Fruit fly (Drosophila melanogaster) whole organism, prepupa: ENCODE results near the gene Zwilch.
A peak's percentile ranks its signal among the peaks of the same experiment; 100 is the strongest.

ENCODE experiments used
- CG10631 ChIP-seq: fragments of 200-800 bp; sonication (Bioruptor generic); optimal IDR thresholded peaks from 2 replicates; lab custom pipeline; 2016; ENCODE audit warnings: missing biosample characterization, missing genetic modification characterization
- CG10669 ChIP-seq: fragments of 200-800 bp; sonication (Bioruptor generic); optimal IDR thresholded peaks from 3 replicates; lab custom pipeline; 2018; ENCODE audit warnings: missing biosample characterization, mild to moderate bottlenecking, missing genetic modification characterization, moderate library complexity
- CG11294 ChIP-seq: fragments of 200-800 bp; sonication (Bioruptor generic); IDR thresholded peaks from 2 replicates; pipeline ENCODE4 v1.3.6; 2022; ENCODE audit warnings: missing biosample characterization, missing genetic modification characterization
- CG15336 ChIP-seq: fragments of 200-800 bp; sonication (Bioruptor generic); IDR thresholded peaks from 2 replicates; pipeline ENCODE4 v1.3.6; 2022; ENCODE audit warnings: missing biosample characterization, missing genetic modification characterization
- CG1621 ChIP-seq: fragments of 200-800 bp; sonication (Bioruptor generic); optimal IDR thresholded peaks from 3 replicates; lab custom pipeline; 2018; ENCODE audit warnings: missing biosample characterization, mild to moderate bottlenecking, missing genetic modification characterization
- CG16779 ChIP-seq: fragments of 200-800 bp; sonication (Bioruptor generic); optimal IDR thresholded peaks from 3 replicates; lab custom pipeline; 2017; ENCODE audit warnings: missing biosample characterization, mild to moderate bottlenecking, missing genetic modification characterization
- CG3032 ChIP-seq: fragments of 200-800 bp; optimal IDR thresholded peaks from 2 replicates; lab custom pipeline; 2019; ENCODE audit warnings: missing biosample characterization, mild to moderate bottlenecking, missing genetic modification characterization, moderate library complexity
- CG31627 ChIP-seq: fragments of 200-800 bp; sonication (Bioruptor generic); optimal IDR thresholded peaks from 3 replicates; lab custom pipeline; 2016; ENCODE audit warnings: missing biosample characterization, missing genetic modification characterization
- CG32006 ChIP-seq: fragments of 200-800 bp; sonication (Bioruptor generic); optimal IDR thresholded peaks from 3 replicates; lab custom pipeline; 2017; ENCODE audit warnings: missing biosample characterization, mild to moderate bottlenecking, missing genetic modification characterization
- CG34406 ChIP-seq: fragments of 200-800 bp; sonication (Bioruptor generic); optimal IDR thresholded peaks from 3 replicates; lab custom pipeline; 2016; ENCODE audit warnings: missing biosample characterization, missing genetic modification characterization
- CG3919 ChIP-seq: fragments of 200-800 bp; sonication (Bioruptor generic); optimal IDR thresholded peaks from 3 replicates; lab custom pipeline; 2016; ENCODE audit warnings: missing biosample characterization, missing genetic modification characterization
- CG4318 ChIP-seq: fragments of 200-800 bp; sonication (Bioruptor generic); optimal IDR thresholded peaks from 3 replicates; lab custom pipeline; 2017; ENCODE audit warnings: missing biosample characterization, mild to moderate bottlenecking, missing genetic modification characterization
- CG6163 ChIP-seq: fragments of 200-800 bp; sonication (Bioruptor generic); IDR thresholded peaks from 3 replicates; pipeline ENCODE4 v1.3.6; 2022; ENCODE audit warnings: missing biosample characterization, missing genetic modification characterization
- CG6276 ChIP-seq: fragments of 200-800 bp; sonication (Bioruptor generic); optimal IDR thresholded peaks from 2 replicates; lab custom pipeline; 2017; ENCODE audit warnings: missing biosample characterization, mild to moderate bottlenecking, missing genetic modification characterization
- CG6792 ChIP-seq: fragments of 200-800 bp; sonication (Bioruptor generic); optimal IDR thresholded peaks from 3 replicates; lab custom pipeline; 2016; ENCODE audit warnings: missing biosample characterization, missing genetic modification characterization
- CG6808 ChIP-seq: fragments of 200-800 bp; sonication (Bioruptor generic); optimal IDR thresholded peaks from 3 replicates; lab custom pipeline; 2017; ENCODE audit warnings: missing biosample characterization, missing genetic modification characterization, mild to moderate bottlenecking, moderate library complexity, missing genetic modification reagents
- CG6854 ChIP-seq: fragments of 200-800 bp; sonication (Bioruptor generic); optimal IDR thresholded peaks from 2 replicates; lab custom pipeline; 2017; ENCODE audit warnings: missing biosample characterization, mild to moderate bottlenecking, missing genetic modification characterization
- CG7368 ChIP-seq: fragments of 200-800 bp; sonication (Bioruptor generic); optimal IDR thresholded peaks from 3 replicates; lab custom pipeline; 2016; ENCODE audit warnings: missing biosample characterization, missing genetic modification characterization
- CG8319 ChIP-seq: fragments of 200-800 bp; sonication (Bioruptor generic); optimal IDR thresholded peaks from 3 replicates; lab custom pipeline; 2016; ENCODE audit warnings: missing biosample characterization, missing genetic modification characterization
- CG8632 ChIP-seq: fragments of 200-800 bp; sonication (Bioruptor generic); optimal IDR thresholded peaks from 3 replicates; lab custom pipeline; 2016; ENCODE audit warnings: missing biosample characterization, missing genetic modification characterization
- CG9139 ChIP-seq: fragments of 200-800 bp; sonication (Bioruptor generic); optimal IDR thresholded peaks from 3 replicates; lab custom pipeline; 2017; ENCODE audit warnings: missing biosample characterization, mild to moderate bottlenecking, missing genetic modification characterization
- Eip75B ChIP-seq: fragments of 200-800 bp; sonication (Bioruptor generic); optimal IDR thresholded peaks from 3 replicates; lab custom pipeline; 2016; ENCODE audit warnings: missing biosample characterization, missing genetic modification characterization
- Eip93F ChIP-seq: fragments of 200-800 bp; sonication (Bioruptor generic); optimal IDR thresholded peaks from 2 replicates; lab custom pipeline; 2016; ENCODE audit warnings: missing biosample characterization, mild to moderate bottlenecking, missing genetic modification characterization
- Ets21C ChIP-seq: fragments of 200-800 bp; sonication (Bioruptor generic); optimal IDR thresholded peaks from 3 replicates; lab custom pipeline; 2016; ENCODE audit warnings: missing biosample characterization, missing genetic modification characterization
- Ets96B ChIP-seq: fragments of 200-800 bp; optimal IDR thresholded peaks from 2 replicates; lab custom pipeline; 2019; ENCODE audit warnings: missing biosample characterization, mild to moderate bottlenecking, missing genetic modification characterization, moderate library complexity
- Hr38 ChIP-seq: sonication (Bioruptor generic); optimal IDR thresholded peaks from 2 replicates; lab custom pipeline; 2016; ENCODE audit warnings: missing biosample characterization, missing genetic modification characterization
- Hr39 ChIP-seq: fragments of 200-800 bp; sonication (Bioruptor generic); optimal IDR thresholded peaks from 2 replicates; lab custom pipeline; 2016; ENCODE audit warnings: missing biosample characterization, missing genetic modification characterization
- Lpt ChIP-seq: fragments of 200-800 bp; sonication (Bioruptor generic); optimal IDR thresholded peaks from 3 replicates; lab custom pipeline; 2016; ENCODE audit warnings: missing biosample characterization, missing genetic modification characterization
- Met ChIP-seq: fragments of 200-800 bp; sonication (Bioruptor generic); optimal IDR thresholded peaks from 3 replicates; lab custom pipeline; 2016; ENCODE audit warnings: missing biosample characterization, missing genetic modification characterization
- Smox ChIP-seq: fragments of 200-800 bp; sonication (Bioruptor generic); optimal IDR thresholded peaks from 3 replicates; lab custom pipeline; 2016; ENCODE audit warnings: missing biosample characterization, missing genetic modification characterization
- Sox102F ChIP-seq: fragments of 200-800 bp; sonication (Bioruptor generic); optimal IDR thresholded peaks from 2 replicates; lab custom pipeline; 2016; ENCODE audit warnings: missing biosample characterization, mild to moderate bottlenecking, missing genetic modification characterization
- Sox14 ChIP-seq: fragments of 200-800 bp; sonication (Bioruptor generic); optimal IDR thresholded peaks from 3 replicates; lab custom pipeline; 2016; ENCODE audit warnings: missing biosample characterization, missing genetic modification characterization
- achi ChIP-seq: fragments of 200-800 bp; sonication (Bioruptor generic); optimal IDR thresholded peaks from 3 replicates; lab custom pipeline; 2016; ENCODE audit warnings: missing biosample characterization, missing genetic modification characterization
- acj6 ChIP-seq: fragments of 200-800 bp; sonication (Bioruptor generic); optimal IDR thresholded peaks from 3 replicates; lab custom pipeline; 2016; ENCODE audit warnings: missing biosample characterization, missing genetic modification characterization
- cyc ChIP-seq: fragments of 200-800 bp; sonication (Bioruptor generic); optimal IDR thresholded peaks from 3 replicates; lab custom pipeline; 2016; ENCODE audit warnings: missing biosample characterization, missing genetic modification characterization
- dsx ChIP-seq: fragments of 200-800 bp; optimal IDR thresholded peaks from 3 replicates; lab custom pipeline; 2019; ENCODE audit warnings: missing biosample characterization, mild to moderate bottlenecking, missing genetic modification characterization, moderate library complexity; ENCODE audit not compliant: poor library complexity, severe bottlenecking
- eg ChIP-seq: fragments of 200-800 bp; sonication (Bioruptor generic); IDR thresholded peaks from 3 replicates; pipeline ENCODE4 v1.3.6; 2022; ENCODE audit warnings: missing biosample characterization, missing genetic modification characterization
- fd59A ChIP-seq: fragments of 200-800 bp; sonication (Bioruptor generic); optimal IDR thresholded peaks from 2 replicates; lab custom pipeline; 2017; ENCODE audit warnings: missing biosample characterization, mild to moderate bottlenecking, missing genetic modification characterization, missing genetic modification reagents
- lz ChIP-seq: fragments of 200-800 bp; sonication (Bioruptor generic); optimal IDR thresholded peaks from 3 replicates; lab custom pipeline; 2016; ENCODE audit warnings: missing biosample characterization, missing genetic modification characterization
- net ChIP-seq: fragments of 200-800 bp; sonication (Bioruptor generic); optimal IDR thresholded peaks from 3 replicates; lab custom pipeline; 2016; ENCODE audit warnings: missing biosample characterization, missing genetic modification characterization
- pdm3 ChIP-seq: fragments of 200-800 bp; sonication (Bioruptor generic); optimal IDR thresholded peaks from 3 replicates; lab custom pipeline; 2016; ENCODE audit warnings: missing biosample characterization, missing genetic modification characterization
- salr ChIP-seq, 2 experiments: fragments of 200-800 bp; sonication (Bioruptor generic); optimal IDR thresholded peaks; 3 replicates each; lab custom pipeline; 2016 to 2018; ENCODE audit warnings: missing biosample characterization in 2 of 2, missing genetic modification characterization in 2 of 2, mild to moderate bottlenecking in 1 of 2
- spab ChIP-seq: fragments of 200-800 bp; sonication (Bioruptor generic); optimal IDR thresholded peaks from 2 replicates; lab custom pipeline; 2017; ENCODE audit warnings: missing biosample characterization, mild to moderate bottlenecking, missing genetic modification characterization, missing genetic modification reagents
- ss ChIP-seq, 2 experiments: fragments of 200-800 bp; sonication (Bioruptor generic); optimal IDR thresholded peaks; 2 replicates in 1 of 2; 3 replicates in 1 of 2; lab custom pipeline; 2017 to 2018; ENCODE audit warnings: mild to moderate bottlenecking in 2 of 2, missing biosample characterization in 2 of 2, missing genetic modification characterization in 2 of 2, moderate library complexity in 1 of 2
- svp ChIP-seq: fragments of 200-800 bp; sonication (Bioruptor generic); peaks from one replicate; lab custom pipeline; 2016; ENCODE audit warnings: missing biosample characterization, missing genetic modification characterization
- topi ChIP-seq: fragments of 200-800 bp; sonication (Bioruptor generic); optimal IDR thresholded peaks from 3 replicates; lab custom pipeline; 2016; ENCODE audit warnings: missing biosample characterization, missing genetic modification characterization
- vri ChIP-seq: fragments of 200-800 bp; sonication (Bioruptor generic); optimal IDR thresholded peaks from 3 replicates; lab custom pipeline; 2016; ENCODE audit warnings: missing biosample characterization, mild to moderate bottlenecking, missing genetic modification characterization

The Zwilch gene

DNA sequence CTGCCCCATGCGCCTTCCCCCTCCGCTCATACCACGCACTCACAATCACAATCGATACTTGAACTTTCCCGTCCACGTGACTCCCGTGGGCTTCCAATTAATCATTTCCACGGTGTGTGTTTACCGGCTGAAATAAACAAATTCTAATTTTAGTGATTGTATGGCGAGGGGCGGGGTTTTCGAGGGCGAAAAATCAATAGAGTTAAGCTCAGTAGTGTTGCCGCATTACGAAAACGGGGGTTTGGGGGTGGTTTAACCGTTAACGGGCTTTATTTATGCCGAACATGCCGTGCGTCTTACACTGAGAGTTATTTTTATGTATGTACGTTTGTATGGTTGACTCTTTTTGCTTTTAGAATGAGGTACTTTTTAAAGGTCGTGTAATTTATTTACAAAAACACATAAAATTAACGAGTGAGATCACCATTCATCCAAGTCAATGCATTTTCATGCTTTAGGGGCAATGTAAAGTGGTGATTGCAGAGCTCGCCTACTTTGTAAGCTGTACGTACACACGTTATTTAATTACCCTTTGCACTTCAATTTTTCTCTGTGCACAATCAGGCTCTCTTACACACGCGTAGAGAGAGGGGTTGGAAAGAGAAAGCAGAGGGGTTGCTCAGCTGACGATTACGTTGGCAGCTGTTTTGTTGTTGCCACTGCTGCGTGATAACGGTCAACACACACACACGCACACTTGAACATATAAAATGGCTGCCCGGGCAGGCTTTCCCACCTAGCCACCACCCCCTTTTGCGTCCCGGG, 9.1 kb upstream of the Zwilch start (continued):
- TF ChIP-seq CG6276 (GFP tag; lab: Kevin White, UChicago) (peak; percentile 32), Eip93F (GFP tag; lab: Kevin White, UChicago) (no peak), CG3919 (GFP tag; lab: Kevin White, UChicago) (peak; percentile 60), cyc (GFP tag; lab: Kevin White, UChicago) (peak; percentile 61), CG15336 (GFP tag; lab: Robert Waterston, UW) (no peak), Sox102F (peak; percentile 71), Lpt (GFP tag; lab: Kevin White, UChicago) (no peak), Hr38 (no peak), eg (GFP tag; lab: Robert Waterston, UW) (no peak), CG31627 (GFP tag; lab: Kevin White, UChicago) (peak; percentile 78), CG6792 (peak; percentile 75), CG8632 (peak; percentile 57), salr (GFP tag; optimal IDR thresholded peaks at IDR 0.05; lab: Kevin White, UChicago) (peak; percentile 28 to 40), lz (GFP tag; lab: Kevin White, UChicago) (peak; percentile 79), CG6163 (GFP tag; lab: Robert Waterston, UW) (no peak), Sox14 (GFP tag; lab: Kevin White, UChicago) (peak; percentile 72), Ets96B (peak; percentile 66), CG6808 (GFP tag; lab: Kevin White, UChicago) (peak; percentile 61), topi (peak; percentile 64), fd59A (peak; percentile 64), Hr39 (peak; percentile 79), CG4318 (GFP tag; lab: Kevin White, UChicago) (no peak), CG9139 (GFP tag; lab: Kevin White, UChicago) (no peak), vri (GFP tag; lab: Kevin White, UChicago) (peak; percentile 79), spab (GFP tag; lab: Kevin White, UChicago) (peak; percentile 41), svp (GFP tag; lab: Kevin White, UChicago) (peak; percentile 81), CG3032 (tag; lab: Kevin White, UChicago) (peak; percentile 15), achi (GFP tag; lab: Kevin White, UChicago) (peak; percentile 62), CG10669 (GFP tag; lab: Kevin White, UChicago) (peak; percentile 66), Ets21C (GFP tag; lab: Kevin White, UChicago) (peak; percentile 71), Smox (peak; percentile 72), CG16779 (tag; lab: Kevin White, UChicago) (no peak), CG11294 (GFP tag; lab: Robert Waterston, UW) (no peak)

DNA sequence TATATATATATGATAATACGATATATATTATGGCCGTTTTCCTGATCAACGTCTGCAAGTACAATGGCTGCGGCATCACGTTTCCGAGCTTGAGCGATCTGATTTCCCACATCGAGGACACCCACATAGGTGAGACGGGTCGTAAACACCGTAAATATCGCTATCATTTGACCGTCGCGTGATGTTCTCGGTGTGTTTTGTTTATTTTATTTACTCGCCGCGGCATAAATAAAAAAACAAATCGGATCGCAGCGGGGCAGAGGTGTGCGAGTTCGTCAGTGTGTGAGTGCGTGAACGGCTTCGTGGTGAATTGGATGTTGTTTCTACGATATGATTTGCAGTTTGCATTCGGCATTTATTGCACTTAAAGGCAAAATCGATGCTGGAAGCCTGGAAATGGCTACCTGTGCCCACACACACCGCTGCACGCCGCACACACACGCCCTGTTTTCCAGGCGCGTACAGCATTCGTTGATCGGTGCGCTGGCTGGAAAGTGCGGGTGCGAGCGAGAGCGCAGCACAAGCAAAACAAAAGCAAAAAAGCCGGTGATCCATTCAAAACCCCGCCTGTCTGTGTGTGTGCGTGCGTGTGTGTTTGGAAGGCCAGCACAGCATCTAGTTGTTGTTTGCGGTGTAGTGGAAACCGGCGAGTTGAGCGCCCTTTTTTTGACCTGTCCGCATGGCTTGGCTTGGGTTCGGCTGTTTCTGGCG, 8.3 kb upstream of the Zwilch start:
- TF ChIP-seq CG32006 (peak; percentile 66), Met (GFP tag; lab: Kevin White, UChicago) (no peak), CG9139 (GFP tag; lab: Kevin White, UChicago) (peak; percentile 81), Hr38 (no peak), CG6276 (GFP tag; lab: Kevin White, UChicago) (peak; percentile 85), CG10631 (GFP tag; lab: Kevin White, UChicago) (no peak), CG7368 (peak; percentile 29), Sox102F (peak; percentile 53), acj6 (GFP tag; lab: Kevin White, UChicago) (no peak), CG34406 (GFP tag; lab: Kevin White, UChicago) (peak; percentile 41), fd59A (peak; percentile 59), CG6854 (GFP tag; lab: Kevin White, UChicago) (peak; percentile 54), dsx (peak; percentile 66), Smox (no peak), CG8319 (peak; percentile 26), Lpt (GFP tag; lab: Kevin White, UChicago) (peak; percentile 52), CG6808 (GFP tag; lab: Kevin White, UChicago) (peak; percentile 83), CG11294 (GFP tag; lab: Robert Waterston, UW) (no peak), CG16779 (tag; lab: Kevin White, UChicago) (peak; percentile 86), pdm3 (GFP tag; lab: Kevin White, UChicago) (peak; percentile 44), CG1621 (tag; lab: Kevin White, UChicago) (peak; percentile 82), Eip75B (GFP tag; lab: Kevin White, UChicago) (peak; percentile 41), CG3919 (GFP tag; lab: Kevin White, UChicago) (peak; percentile 29), ss (GFP tag; optimal IDR thresholded peaks at IDR 0.05; lab: Kevin White, UChicago) (peak; percentile 88 to 92), net (GFP tag; lab: Kevin White, UChicago) (peak; percentile 71), salr (GFP tag; optimal IDR thresholded peaks at IDR 0.05; lab: Kevin White, UChicago) (peak; percentile 58 to 74)
